Fruit fly (Drosophila melanogaster) whole organism, adult: ENCODE data around the gene Sf3b3.

Experiments used
- CG11617 ChIP-seq: fragments of 200-800 bp; sonication (Bioruptor generic); optimal IDR thresholded peaks from 2 replicates; lab custom pipeline; 2017; ENCODE audit warnings: mild to moderate bottlenecking, missing biosample characterization, missing genetic modification reagents, missing genetic modification characterization
- CG12768 ChIP-seq: fragments of 200-800 bp; sonication (Bioruptor generic); optimal IDR thresholded peaks from 2 replicates; lab custom pipeline; 2017; ENCODE audit warnings: missing biosample characterization, missing genetic modification characterization, mild to moderate bottlenecking, moderate library complexity, missing genetic modification reagents
- CG14711 ChIP-seq: fragments of 200-800 bp; sonication (Bioruptor generic); optimal IDR thresholded peaks from 2 replicates; lab custom pipeline; 2018; ENCODE audit warnings: missing biosample characterization, mild to moderate bottlenecking, missing genetic modification characterization, moderate library complexity
- CG1620 ChIP-seq: fragments of 200-800 bp; sonication (Bioruptor generic); optimal IDR thresholded peaks from 2 replicates; lab custom pipeline; 2016; ENCODE audit warnings: missing biosample characterization, missing genetic modification characterization
- CG33017 ChIP-seq: fragments of 200-800 bp; sonication (Bioruptor generic); optimal IDR thresholded peaks from 2 replicates; lab custom pipeline; 2018; ENCODE audit warnings: missing biosample characterization, mild to moderate bottlenecking, missing genetic modification characterization, moderate library complexity
- CG5204 ChIP-seq: fragments of 200-800 bp; sonication (Bioruptor generic); optimal IDR thresholded peaks from 2 replicates; lab custom pipeline; 2016; ENCODE audit warnings: missing biosample characterization, missing genetic modification characterization
- CG7045 ChIP-seq: fragments of 200-800 bp; sonication (Bioruptor generic); optimal IDR thresholded peaks from 2 replicates; lab custom pipeline; 2017; ENCODE audit warnings: missing biosample characterization, mild to moderate bottlenecking, missing genetic modification characterization
- CG7101 ChIP-seq: fragments of 200-800 bp; sonication (Bioruptor generic); optimal IDR thresholded peaks from 2 replicates; lab custom pipeline; 2018; ENCODE audit warnings: missing biosample characterization, mild to moderate bottlenecking, missing genetic modification characterization, moderate library complexity
- Clk ChIP-seq: fragments of 200-800 bp; sonication (Bioruptor generic); optimal IDR thresholded peaks from 2 replicates; lab custom pipeline; 2017; ENCODE audit warnings: missing biosample characterization, missing genetic modification characterization
- Crg-1 ChIP-seq: fragments of 200-800 bp; sonication (Bioruptor generic); optimal IDR thresholded peaks from 2 replicates; lab custom pipeline; 2016; ENCODE audit warnings: missing biosample characterization, missing genetic modification characterization
- Hr96 ChIP-seq: fragments of 200-800 bp; sonication (Bioruptor generic); optimal IDR thresholded peaks from 2 replicates; lab custom pipeline; 2016; ENCODE audit warnings: missing biosample characterization, missing genetic modification characterization
- Mnt ChIP-seq: fragments of 200-800 bp; sonication (Bioruptor generic); optimal IDR thresholded peaks from 2 replicates; lab custom pipeline; 2016; ENCODE audit warnings: missing biosample characterization, mild to moderate bottlenecking, missing genetic modification characterization
- bab1 ChIP-seq: fragments of 200-800 bp; sonication (Bioruptor generic); optimal IDR thresholded peaks from 3 replicates; lab custom pipeline; 2019; ENCODE audit warnings: missing biosample characterization, mild to moderate bottlenecking, missing genetic modification characterization, moderate library complexity
- cic ChIP-seq: fragments of 200-800 bp; sonication (Bioruptor generic); optimal IDR thresholded peaks from 2 replicates; lab custom pipeline; 2017; ENCODE audit warnings: missing biosample characterization, mild to moderate bottlenecking, missing genetic modification characterization, moderate library complexity
- cnc ChIP-seq, 2 experiments: fragments of >200 bp; optimal IDR thresholded peaks; 2 replicates each; lab custom pipeline; 2017
- kay ChIP-seq: fragments of 200-800 bp; sonication (Bioruptor generic); peaks from one replicate; lab custom pipeline; 2016; ENCODE audit warnings: missing biosample characterization, missing genetic modification characterization, borderline replicate concordance
- ovo ChIP-seq: fragments of 200-800 bp; sonication (Bioruptor generic); optimal IDR thresholded peaks from 2 replicates; lab custom pipeline; 2016; ENCODE audit warnings: missing biosample characterization, missing genetic modification characterization
- pad ChIP-seq: fragments of 200-800 bp; sonication (Bioruptor generic); optimal IDR thresholded peaks from 3 replicates; lab custom pipeline; 2017; ENCODE audit warnings: missing biosample characterization, missing genetic modification characterization, mild to moderate bottlenecking, moderate library complexity, missing genetic modification reagents
- tj ChIP-seq: fragments of 200-800 bp; sonication (Bioruptor generic); optimal IDR thresholded peaks from 3 replicates; lab custom pipeline; 2017; ENCODE audit warnings: missing biosample characterization, mild to moderate bottlenecking, missing genetic modification characterization, moderate library complexity
- toe ChIP-seq: fragments of 200-800 bp; sonication (Bioruptor generic); optimal IDR thresholded peaks from 2 replicates; lab custom pipeline; 2016; ENCODE audit warnings: missing biosample characterization, missing genetic modification characterization

Gene Sf3b3

dm6 chr3L:780489-780866, 52.7 kb downstream of the Sf3b3 start:
- no peak for TF ChIP-seq CG12768
- no peak for TF ChIP-seq cnc (optimal IDR thresholded peaks at IDR 0.05; lab: Kevin White, UChicago)
- TF ChIP-seq CG1620 = no peak
- no peak for TF ChIP-seq cic (GFP tag; lab: Kevin White, UChicago)
- TF ChIP-seq Hr96 = no peak
- no peak for TF ChIP-seq ovo (GFP tag; lab: Kevin White, UChicago)
- TF ChIP-seq toe (GFP tag; lab: Kevin White, UChicago) = no peak
- TF ChIP-seq CG7101 (tag; lab: Kevin White, UChicago) = no peak
- TF ChIP-seq Mnt (GFP tag; lab: Kevin White, UChicago) = no peak
- no peak for TF ChIP-seq CG7045
- TF ChIP-seq kay (GFP tag; lab: Kevin White, UChicago) = no peak
- no peak for TF ChIP-seq Crg-1 (GFP tag; lab: Kevin White, UChicago)
- TF ChIP-seq Clk = no peak
- TF ChIP-seq CG5204 (GFP tag; lab: Kevin White, UChicago) = no peak
- TF ChIP-seq CG33017 (tag; lab: Kevin White, UChicago) = no peak

- TF ChIP-seq CG11617 (no peak), bab1 (GFP tag; lab: Kevin White, UChicago) (peak; percentile 10), kay (GFP tag; lab: Kevin White, UChicago) (no peak), tj (GFP tag; lab: Kevin White, UChicago) (no peak), CG14711 (tag; lab: Kevin White, UChicago) (peak; percentile 15), CG7101 (tag; lab: Kevin White, UChicago) (peak; percentile 6), Hr96 (no peak), Crg-1 (GFP tag; lab: Kevin White, UChicago) (no peak), CG12768 (peak; percentile 28), CG33017 (tag; lab: Kevin White, UChicago) (peak; percentile 37), CG7045 (no peak), cic (GFP tag; lab: Kevin White, UChicago) (no peak), pad (no peak), Mnt (GFP tag; lab: Kevin White, UChicago) (no peak), CG1620 (no peak), Clk (no peak), cnc (optimal IDR thresholded peaks at IDR 0.05; lab: Kevin White, UChicago) (no peak), CG5204 (GFP tag; lab: Kevin White, UChicago) (no peak), toe (GFP tag; lab: Kevin White, UChicago) (peak; percentile 1), ovo (GFP tag; lab: Kevin White, UChicago) (no peak)
Observed at dm6 chr3L:778977-779376, 54.2 kb downstream of the Sf3b3 start.

- TF ChIP-seq CG14711 (tag; lab: Kevin White, UChicago) = peak; percentile 45
- TF ChIP-seq pad = no peak
- TF ChIP-seq tj (GFP tag; lab: Kevin White, UChicago) = peak; percentile 69
- no peak for TF ChIP-seq Clk
- peak; percentile 51 for TF ChIP-seq CG7101 (tag; lab: Kevin White, UChicago)
- no peak for TF ChIP-seq toe (GFP tag; lab: Kevin White, UChicago)
- TF ChIP-seq Crg-1 (GFP tag; lab: Kevin White, UChicago) = no peak
- peak; percentile 38 for TF ChIP-seq bab1 (GFP tag; lab: Kevin White, UChicago)
- TF ChIP-seq cic (GFP tag; lab: Kevin White, UChicago) = no peak
- no peak for TF ChIP-seq ovo (GFP tag; lab: Kevin White, UChicago)
- TF ChIP-seq CG33017 (tag; lab: Kevin White, UChicago) = peak; percentile 27
- no peak for TF ChIP-seq Mnt (GFP tag; lab: Kevin White, UChicago)
- TF ChIP-seq Hr96 = no peak
- TF ChIP-seq kay (GFP tag; lab: Kevin White, UChicago) = no peak
- TF ChIP-seq CG7045 = peak; percentile 5
- TF ChIP-seq CG11617 = no peak
- TF ChIP-seq CG5204 (GFP tag; lab: Kevin White, UChicago) = no peak
- no peak for TF ChIP-seq CG1620
- TF ChIP-seq CG12768 = no peak
- TF ChIP-seq cnc (optimal IDR thresholded peaks at IDR 0.05; lab: Kevin White, UChicago) = no peak
Observed at dm6 chr3L:777299-777699, 55.9 kb downstream of the Sf3b3 start.
